Worm (Caenorhabditis elegans) whole organism, late embryonic: Measurements from ENCODE around the gene B0462.5.

Experiments used
- C38D4.7 ChIP-seq: fragments of 200-800 bp; sonication (Bioruptor generic); optimal IDR thresholded peaks from 2 replicates; lab custom pipeline; 2018; ENCODE audit warnings: mild to moderate bottlenecking, missing genetic modification characterization, moderate library complexity, missing compliant biosample characterization
- K02D7.2 ChIP-seq: sonication (generic microtip); optimal IDR thresholded peaks from 2 replicates; lab custom pipeline; 2017; ENCODE audit warnings: mild to moderate bottlenecking, missing genetic modification characterization, missing compliant biosample characterization
- K09A11.1 ChIP-seq: sonication (generic microtip); optimal IDR thresholded peaks from 2 replicates; lab custom pipeline; 2017; ENCODE audit warnings: antibody characterized with exemption, mild to moderate bottlenecking, missing genetic modification characterization, missing compliant biosample characterization; ENCODE audit not compliant: insufficient read depth
- ahr-1 ChIP-seq: sonication (generic microtip); optimal IDR thresholded peaks from 2 replicates; lab custom pipeline; 2016; ENCODE audit warnings: missing genetic modification characterization, missing compliant biosample characterization
- ama-1 ChIP-seq: fragments of 150-350 bp; optimal IDR thresholded peaks from 2 replicates; lab custom pipeline; 2014
- ceh-18 ChIP-seq: sonication (generic microtip); optimal IDR thresholded peaks from 2 replicates; lab custom pipeline; 2016; ENCODE audit warnings: missing genetic modification characterization, missing compliant biosample characterization
- ceh-19 ChIP-seq: fragments of 200-800 bp; sonication (Bioruptor generic); optimal IDR thresholded peaks from 2 replicates; lab custom pipeline; 2018; ENCODE audit warnings: mild to moderate bottlenecking, missing genetic modification characterization, missing compliant biosample characterization
- ceh-24 ChIP-seq: sonication (generic microtip); optimal IDR thresholded peaks from 2 replicates; lab custom pipeline; 2016; ENCODE audit warnings: mild to moderate bottlenecking, missing genetic modification characterization, missing compliant biosample characterization
- ceh-34 ChIP-seq: sonication (generic microtip); optimal IDR thresholded peaks from 2 replicates; lab custom pipeline; 2016; ENCODE audit warnings: mild to moderate bottlenecking, missing genetic modification characterization, missing compliant biosample characterization
- ceh-48 ChIP-seq: sonication (generic microtip); optimal IDR thresholded peaks from 2 replicates; lab custom pipeline; 2016; ENCODE audit warnings: missing genetic modification characterization, inconsistent platforms, missing compliant biosample characterization
- ceh-6 ChIP-seq: fragments of 200-800 bp; sonication (Bioruptor generic); optimal IDR thresholded peaks from 2 replicates; lab custom pipeline; 2018; ENCODE audit warnings: mild to moderate bottlenecking, missing genetic modification characterization, missing compliant biosample characterization
- ceh-9 ChIP-seq: sonication (generic microtip); optimal IDR thresholded peaks from 2 replicates; lab custom pipeline; 2016; ENCODE audit warnings: mild to moderate bottlenecking, missing genetic modification characterization, inconsistent platforms, missing compliant biosample characterization
- dmd-4 ChIP-seq: sonication (generic microtip); optimal IDR thresholded peaks from 2 replicates; lab custom pipeline; 2016; ENCODE audit warnings: borderline replicate concordance, missing genetic modification characterization, missing compliant biosample characterization
- dve-1 ChIP-seq: sonication (generic microtip); optimal IDR thresholded peaks from 2 replicates; lab custom pipeline; 2017; ENCODE audit warnings: antibody characterized with exemption, mild to moderate bottlenecking, missing genetic modification characterization, missing compliant biosample characterization
- elt-2 ChIP-seq: sonication (generic microtip); optimal IDR thresholded peaks from 2 replicates; lab custom pipeline; 2016; ENCODE audit warnings: missing genetic modification reagents, missing genetic modification characterization, missing compliant biosample characterization
- elt-4 ChIP-seq: sonication (generic microtip); optimal IDR thresholded peaks from 2 replicates; lab custom pipeline; 2016; ENCODE audit warnings: missing genetic modification characterization, missing compliant biosample characterization
- ets-4 ChIP-seq: sonication (generic microtip); optimal IDR thresholded peaks from 2 replicates; lab custom pipeline; 2016; ENCODE audit warnings: missing genetic modification characterization, missing compliant biosample characterization
- eyg-1 ChIP-seq: sonication (generic microtip); optimal IDR thresholded peaks from 2 replicates; lab custom pipeline; 2016; ENCODE audit warnings: missing genotype, missing genetic modification characterization, missing compliant biosample characterization
- fax-1 ChIP-seq: sonication (generic microtip); optimal IDR thresholded peaks from 2 replicates; lab custom pipeline; 2016; ENCODE audit warnings: missing genotype, missing genetic modification characterization, missing compliant biosample characterization
- gmeb-2 ChIP-seq: sonication (generic microtip); optimal IDR thresholded peaks from 2 replicates; lab custom pipeline; 2016; ENCODE audit warnings: missing genetic modification characterization, inconsistent platforms, missing compliant biosample characterization
- hlh-13 ChIP-seq: fragments of 200-800 bp; sonication (Bioruptor generic); optimal IDR thresholded peaks from 2 replicates; lab custom pipeline; 2018; ENCODE audit warnings: mild to moderate bottlenecking, missing genetic modification characterization, missing compliant biosample characterization
- hlh-15 ChIP-seq: sonication (generic microtip); optimal IDR thresholded peaks from 2 replicates; lab custom pipeline; 2016; ENCODE audit warnings: missing genetic modification characterization, missing compliant biosample characterization
- hlh-30 ChIP-seq: sonication (generic microtip); optimal IDR thresholded peaks from 2 replicates; lab custom pipeline; 2017; ENCODE audit warnings: antibody characterized with exemption, missing genetic modification characterization, missing compliant biosample characterization; ENCODE audit not compliant: insufficient read depth
- lim-6 ChIP-seq: sonication (generic microtip); optimal IDR thresholded peaks from 2 replicates; lab custom pipeline; 2016; ENCODE audit warnings: missing genetic modification characterization, missing compliant biosample characterization
- lin-11 ChIP-seq: fragments of 200-800 bp; sonication (Bioruptor generic); optimal IDR thresholded peaks from 2 replicates; lab custom pipeline; 2018; ENCODE audit warnings: mild to moderate bottlenecking, missing genetic modification characterization, missing compliant biosample characterization
- nhr-11 ChIP-seq: fragments of 150-350 bp; optimal IDR thresholded peaks from 2 replicates; lab custom pipeline; 2014; ENCODE audit warnings: missing biosample characterization, missing genetic modification characterization
- nhr-232 ChIP-seq: sonication (generic microtip); optimal IDR thresholded peaks from 2 replicates; lab custom pipeline; 2016; ENCODE audit warnings: missing genetic modification characterization, missing compliant biosample characterization
- npax-4 ChIP-seq: sonication (generic microtip); optimal IDR thresholded peaks from 2 replicates; lab custom pipeline; 2016; ENCODE audit warnings: missing genetic modification characterization, missing compliant biosample characterization
- pag-3 ChIP-seq: sonication (generic microtip); optimal IDR thresholded peaks from 2 replicates; lab custom pipeline; 2016; ENCODE audit warnings: missing compliant biosample characterization, missing genetic modification characterization, borderline replicate concordance
- pat-9 ChIP-seq: fragments of 200-800 bp; sonication (Bioruptor generic); optimal IDR thresholded peaks from 2 replicates; lab custom pipeline; 2018; ENCODE audit warnings: mild to moderate bottlenecking, missing genetic modification characterization, moderate library complexity, missing compliant biosample characterization
- pax-1 ChIP-seq: fragments of 150-350 bp; optimal IDR thresholded peaks from 2 replicates; lab custom pipeline; 2014; ENCODE audit warnings: missing biosample characterization, missing genetic modification characterization
- pha-4 ChIP-seq: fragments of 150-350 bp; optimal IDR thresholded peaks from 2 replicates; lab custom pipeline; 2018; ENCODE audit warnings: missing biosample characterization, missing genetic modification reagents, missing genetic modification characterization
- ref-2 ChIP-seq: sonication (generic microtip); optimal IDR thresholded peaks from 2 replicates; lab custom pipeline; 2016; ENCODE audit warnings: missing genetic modification characterization, missing compliant biosample characterization
- rnt-1 ChIP-seq: sonication (generic microtip); optimal IDR thresholded peaks from 2 replicates; lab custom pipeline; 2016; ENCODE audit warnings: missing genetic modification characterization, missing compliant biosample characterization
- sox-2 ChIP-seq: fragments of 200-800 bp; sonication (Bioruptor generic); IDR thresholded peaks from 2 replicates; pipeline ENCODE4 v1.3.6; 2022; ENCODE audit warnings: missing genetic modification reagents, missing genetic modification characterization, missing compliant biosample characterization
- sox-4 ChIP-seq: sonication (generic microtip); optimal IDR thresholded peaks from 2 replicates; lab custom pipeline; 2017; ENCODE audit warnings: mild to moderate bottlenecking, missing genetic modification characterization, inconsistent platforms, missing compliant biosample characterization
- syd-9 ChIP-seq: sonication (generic microtip); optimal IDR thresholded peaks from 2 replicates; lab custom pipeline; 2016; ENCODE audit warnings: mild to moderate bottlenecking, missing genetic modification characterization, moderate library complexity, missing compliant biosample characterization
- tbx-2 ChIP-seq: sonication (generic microtip); optimal IDR thresholded peaks from 2 replicates; lab custom pipeline; 2016; ENCODE audit warnings: missing genetic modification characterization, missing compliant biosample characterization
- ttx-3 ChIP-seq: sonication (generic microtip); optimal IDR thresholded peaks from 2 replicates; lab custom pipeline; 2016; ENCODE audit warnings: missing genetic modification reagents, missing genetic modification characterization, missing compliant biosample characterization
- unc-42 ChIP-seq: sonication (generic microtip); optimal IDR thresholded peaks from 2 replicates; lab custom pipeline; 2016; ENCODE audit warnings: missing genotype, missing genetic modification characterization, missing compliant biosample characterization
- unc-55 ChIP-seq: sonication (generic microtip); optimal IDR thresholded peaks from 2 replicates; lab custom pipeline; 2017; ENCODE audit warnings: missing biosample characterization, missing genetic modification reagents, missing genetic modification characterization
- unc-86 ChIP-seq: sonication (generic microtip); optimal IDR thresholded peaks from 2 replicates; lab custom pipeline; 2016; ENCODE audit warnings: missing genetic modification characterization, missing compliant biosample characterization
- zip-5 ChIP-seq: sonication (generic microtip); optimal IDR thresholded peaks from 2 replicates; lab custom pipeline; 2016; ENCODE audit warnings: missing genetic modification characterization, missing compliant biosample characterization
- ztf-16 ChIP-seq: sonication (generic microtip); optimal IDR thresholded peaks from 2 replicates; lab custom pipeline; 2017; ENCODE audit warnings: missing genetic modification characterization, missing compliant biosample characterization

Gene B0462.5

DNA sequence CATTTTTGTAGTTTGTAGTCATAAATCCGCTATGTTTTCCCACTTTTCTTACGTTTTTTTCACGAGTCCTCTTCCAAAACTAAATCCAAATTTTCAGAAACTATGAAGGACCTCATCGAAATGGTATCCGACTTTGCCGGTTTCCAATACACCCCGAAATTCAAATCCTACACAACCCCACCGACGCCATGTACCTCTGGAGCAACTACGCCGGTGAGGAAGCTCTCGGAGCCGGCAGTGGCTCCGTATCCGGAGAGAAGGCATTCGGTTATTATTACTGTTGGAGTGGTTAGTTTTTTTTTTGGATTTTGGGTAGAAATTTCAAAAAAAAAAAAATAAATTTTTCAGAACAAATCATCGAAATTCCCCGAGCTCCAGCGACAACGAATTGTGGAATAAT is 26.9 kb upstream of the B0462.5 start, which contains the start of gene C08E8.3:
C08E8.3 (plus strand) TSS at position 84 of the 400 bp plus-strand sequence.
- TF ChIP-seq ceh-48 (tag; lab: Kevin White, UChicago) = no peak
- TF ChIP-seq ceh-19 (GFP tag; lab: Kevin White, UChicago) = no peak
- TF ChIP-seq dmd-4 (tag; lab: Kevin White, UChicago) = no peak
- no peak for TF ChIP-seq unc-42 (tag; lab: Kevin White, UChicago)
- no peak for TF ChIP-seq sox-4
- no peak for TF ChIP-seq ztf-16 (tag; lab: Kevin White, UChicago)
- no peak for TF ChIP-seq lim-6 (tag; lab: Kevin White, UChicago)
- TF ChIP-seq pat-9 (tag; lab: Kevin White, UChicago) = no peak
- no peak for TF ChIP-seq hlh-13
- no peak for TF ChIP-seq ceh-34
- TF ChIP-seq pax-1 (tag; lab: Kevin White, UChicago) = no peak
- no peak for TF ChIP-seq ttx-3
- no peak for TF ChIP-seq elt-4

DNA sequence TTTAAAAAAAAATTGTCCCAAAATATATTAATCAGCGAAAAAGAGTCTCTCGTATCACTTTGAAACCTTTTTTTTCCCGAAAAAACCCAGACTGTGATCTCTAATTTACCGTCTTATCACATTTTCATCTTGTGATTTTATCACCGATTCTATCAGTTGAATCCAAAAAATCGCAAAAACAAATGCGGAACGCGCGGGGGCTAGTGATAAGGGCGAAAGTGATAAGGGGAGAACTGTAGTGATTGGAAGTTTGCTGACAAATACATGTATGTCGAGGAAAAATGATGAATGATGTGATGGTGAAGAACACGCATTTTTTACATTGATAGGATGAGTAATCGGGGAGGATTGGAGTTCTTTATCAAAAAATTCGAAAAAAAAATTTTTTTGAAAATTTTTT is 22.9 kb upstream of the B0462.5 start:
- TF ChIP-seq elt-2 (tag; lab: Kevin White, UChicago) (peak; percentile 99), hlh-30 (tag; lab: Kevin White, UChicago) (no peak), ceh-24 (tag; lab: Kevin White, UChicago) (no peak), ceh-9 (no peak), tbx-2 (tag; lab: Kevin White, UChicago) (no peak), ceh-19 (GFP tag; lab: Kevin White, UChicago) (no peak)
- TF ChIP-seq, all 69 proteins: peak for 1

DNA sequence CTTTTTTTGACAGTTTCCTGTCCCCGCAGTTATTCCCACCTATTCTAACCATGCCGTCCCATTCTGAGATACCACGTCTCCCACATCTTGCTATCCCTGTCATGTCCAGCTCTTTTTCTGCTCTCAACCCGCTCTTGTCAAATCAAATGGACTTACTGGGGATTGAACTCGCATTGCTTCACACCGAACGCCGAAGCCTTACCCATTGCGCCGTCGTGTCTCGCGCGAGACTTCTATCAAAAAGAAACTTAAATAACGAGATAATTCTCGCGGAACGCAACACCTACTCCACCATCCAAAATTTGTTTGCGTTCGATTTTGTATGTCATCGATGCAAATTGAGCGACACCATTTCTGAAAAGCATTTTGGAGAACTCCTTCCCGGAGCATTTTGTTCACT is 21.1 kb upstream of the B0462.5 start:
- no peak for TF ChIP-seq nhr-11
- no peak for TF ChIP-seq ztf-16 (tag; lab: Kevin White, UChicago)
- no peak for TF ChIP-seq gmeb-2 (tag; lab: Kevin White, UChicago)
- TF ChIP-seq sox-4 = no peak
- TF ChIP-seq lim-6 (tag; lab: Kevin White, UChicago) = no peak
- TF ChIP-seq hlh-13 = no peak
- TF ChIP-seq rnt-1 (tag; lab: Kevin White, UChicago) = no peak
- TF ChIP-seq syd-9 (tag; lab: Kevin White, UChicago) = no peak
- no peak for TF ChIP-seq hlh-15 (tag; lab: Kevin White, UChicago)
- no peak for TF ChIP-seq nhr-232 (tag; lab: Kevin White, UChicago)
- no peak for TF ChIP-seq zip-5 (tag; lab: Kevin White, UChicago)
- TF ChIP-seq K02D7.2 (tag; lab: Kevin White, UChicago) = no peak
- TF ChIP-seq dve-1 = no peak

DNA sequence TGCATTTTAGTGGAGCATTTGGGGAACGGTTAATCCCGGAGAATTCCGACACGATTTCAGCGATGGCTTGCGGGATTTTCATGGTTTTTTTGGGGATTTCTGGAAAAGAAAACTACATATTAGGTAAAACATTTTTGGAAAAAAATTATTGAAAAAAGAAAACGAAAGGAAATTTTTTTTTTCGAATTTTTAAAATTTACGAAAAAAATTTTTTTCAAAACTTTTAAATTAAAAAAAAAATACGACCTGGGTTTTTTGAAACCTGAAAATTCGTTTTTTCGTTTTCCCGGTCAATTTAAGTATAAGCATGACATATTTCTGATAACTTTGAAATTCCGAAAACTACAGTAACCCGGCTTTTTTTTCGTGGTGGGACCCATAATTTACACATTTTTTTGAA is 16.7 kb upstream of the B0462.5 start, which contains the start of gene C08E8.10:
C08E8.10 (minus strand) TSS at position 101 of the 400 bp plus-strand sequence.
- no peak for TF ChIP-seq eyg-1 (tag; lab: Kevin White, UChicago)
- no peak for TF ChIP-seq nhr-11
- TF ChIP-seq rnt-1 (tag; lab: Kevin White, UChicago) = no peak
- TF ChIP-seq fax-1 (tag; lab: Kevin White, UChicago) = no peak
- TF ChIP-seq npax-4 (tag; lab: Kevin White, UChicago) = no peak
- TF ChIP-seq sox-2 (GFP tag; lab: Robert Waterston, UW) = no peak
- no peak for TF ChIP-seq sox-4
- TF ChIP-seq pag-3 = no peak
- no peak for TF ChIP-seq ceh-19 (GFP tag; lab: Kevin White, UChicago)

DNA sequence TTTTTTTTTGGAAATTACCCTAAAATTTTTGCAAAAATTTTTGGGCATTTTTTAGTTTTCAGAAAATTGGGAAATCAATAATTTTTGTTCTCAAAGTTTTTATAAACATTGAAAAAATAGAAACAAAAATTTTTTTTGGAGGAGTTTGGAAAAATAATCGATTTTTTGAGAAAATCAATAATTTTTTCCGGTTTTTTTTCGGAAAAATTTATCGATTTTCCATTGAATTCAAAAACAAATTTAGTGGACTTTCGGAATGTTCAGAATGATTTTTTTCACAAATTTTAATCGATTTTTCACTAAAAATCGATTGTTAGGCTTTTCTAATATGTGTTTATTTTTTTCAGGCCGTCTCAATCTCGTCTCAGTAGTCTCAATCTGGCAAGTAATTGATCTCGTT is 14.5 kb upstream of the B0462.5 start:
- no peak for TF ChIP-seq lim-6 (tag; lab: Kevin White, UChicago)
- no peak for TF ChIP-seq lin-11
- no peak for TF ChIP-seq unc-55 (GFP tag; lab: Kevin White, UChicago)
- no peak for TF ChIP-seq ceh-6
- TF ChIP-seq unc-86 = no peak
- no peak for TF ChIP-seq eyg-1 (tag; lab: Kevin White, UChicago)
- no peak for TF ChIP-seq K09A11.1 (tag; lab: Kevin White, UChicago)
- no peak for TF ChIP-seq gmeb-2 (tag; lab: Kevin White, UChicago)
- TF ChIP-seq ceh-18 (tag; lab: Kevin White, UChicago) = no peak
- TF ChIP-seq ets-4 (tag; lab: Kevin White, UChicago) = no peak
- TF ChIP-seq ref-2 = no peak
- no peak for TF ChIP-seq ama-1
- TF ChIP-seq dve-1 = no peak
- no peak for TF ChIP-seq C38D4.7
- no peak for TF ChIP-seq syd-9 (tag; lab: Kevin White, UChicago)
- no peak for TF ChIP-seq nhr-11
- TF ChIP-seq pha-4 = no peak
- TF ChIP-seq ahr-1 (tag; lab: Kevin White, UChicago) = no peak
- no peak for TF ChIP-seq fax-1 (tag; lab: Kevin White, UChicago)
